Worm (Caenorhabditis elegans) whole organism, L4/young adult: Measurements from ENCODE around the gene Y37E11AL.9.

Source experiments
- W03F9.2 ChIP-seq: fragments of 150-350 bp; optimal IDR thresholded peaks from 2 replicates; lab custom pipeline; 2014; ENCODE audit warnings: missing biosample characterization, missing genetic modification characterization
- dao-5 ChIP-seq: sonication (generic microtip); optimal IDR thresholded peaks from 2 replicates; lab custom pipeline; 2016; ENCODE audit warnings: missing genotype, missing genetic modification characterization, moderate library complexity, missing compliant biosample characterization

- TF ChIP-seq dao-5 (tag; lab: Kevin White, UChicago), result no peak
- no peak for TF ChIP-seq W03F9.2 (tag; lab: Kevin White, UChicago)
These were observed 39.3 kb downstream of the Y37E11AL.9 start for ce11 chrIV:3661117-3661634.
